Worm (Caenorhabditis elegans): ENCODE measurements around the gene F54D10.5.

F54D10.5 gene

ce11 chrII:3781238-3781637 is 26.7 kb downstream of the F54D10.5 start:
- TF ChIP-seq nhr-10 (tag; optimal IDR thresholded peaks at IDR 0.05) (no peak), C34F6.9 (tag; optimal IDR thresholded peaks at IDR 0.05) (no peak), ztf-11 (tag; optimal IDR thresholded peaks at IDR 0.05) (no peak), gmeb-1 (tag; optimal IDR thresholded peaks at IDR 0.05) (no peak), nhr-6 (tag; optimal IDR thresholded peaks at IDR 0.05) (no peak), elt-3 (tag; optimal IDR thresholded peaks at IDR 0.05) (no peak), elt-1 (tag; optimal IDR thresholded peaks at IDR 0.05) (no peak), snpc-4 (tag; optimal IDR thresholded peaks at IDR 0.05) (no peak), ceh-82 (tag; optimal IDR thresholded peaks at IDR 0.05) (no peak), nhr-21 (tag; optimal IDR thresholded peaks at IDR 0.05) (no peak), Y55F3AM.14 (GFP tag; optimal IDR thresholded peaks at IDR 0.05) (no peak), ZK546.5 (tag; optimal IDR thresholded peaks at IDR 0.05) (no peak), mbf-1 (tag; optimal IDR thresholded peaks at IDR 0.05) (no peak), nhr-23 (tag; optimal IDR thresholded peaks at IDR 0.05) (no peak), lin-39 (tag; optimal IDR thresholded peaks at IDR 0.05) (no peak)

DNA sequence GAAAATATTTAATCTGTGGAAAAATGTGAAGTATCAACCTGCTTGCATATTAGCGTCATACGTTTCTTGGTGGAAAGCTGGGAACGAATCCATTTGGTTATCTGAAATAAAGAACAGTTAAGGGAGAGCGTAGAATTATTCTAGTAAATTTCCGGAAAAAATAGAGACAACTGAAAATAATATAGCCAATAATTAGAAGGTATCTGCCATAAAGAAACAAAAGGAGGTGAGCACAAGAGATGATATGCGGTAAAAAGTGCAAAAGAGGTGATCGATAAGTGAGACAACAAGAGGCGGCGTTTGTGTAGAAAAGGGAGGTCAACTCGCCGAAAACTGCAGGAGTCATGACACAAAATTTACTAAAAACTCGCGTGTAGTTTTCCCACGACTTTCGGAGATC is 28.5 kb downstream of the F54D10.5 start, which contains the start of gene T24E12.11:
Gene T24E12.11 (minus strand): TSS at position 101 of the 400 bp plus-strand sequence.
- TF ChIP-seq gmeb-1 (tag; optimal IDR thresholded peaks at IDR 0.05): no peak
- no peak for TF ChIP-seq nhr-23 (tag; optimal IDR thresholded peaks at IDR 0.05)
- TF ChIP-seq mab-5 (tag; optimal IDR thresholded peaks at IDR 0.05): no peak
- no peak for TF ChIP-seq nhr-237 (tag; optimal IDR thresholded peaks at IDR 0.05)
- TF ChIP-seq ztf-11 (tag; optimal IDR thresholded peaks at IDR 0.05): no peak
- TF ChIP-seq ZK546.5 (tag; optimal IDR thresholded peaks at IDR 0.05): no peak

- TF ChIP-seq dmd-4 (tag; optimal IDR thresholded peaks at IDR 0.05) (no peak), zag-1 (tag; optimal IDR thresholded peaks at IDR 0.05) (no peak)
Observed at ce11 chrII:3777802-3778201, 30.2 kb downstream of the F54D10.5 start.

DNA sequence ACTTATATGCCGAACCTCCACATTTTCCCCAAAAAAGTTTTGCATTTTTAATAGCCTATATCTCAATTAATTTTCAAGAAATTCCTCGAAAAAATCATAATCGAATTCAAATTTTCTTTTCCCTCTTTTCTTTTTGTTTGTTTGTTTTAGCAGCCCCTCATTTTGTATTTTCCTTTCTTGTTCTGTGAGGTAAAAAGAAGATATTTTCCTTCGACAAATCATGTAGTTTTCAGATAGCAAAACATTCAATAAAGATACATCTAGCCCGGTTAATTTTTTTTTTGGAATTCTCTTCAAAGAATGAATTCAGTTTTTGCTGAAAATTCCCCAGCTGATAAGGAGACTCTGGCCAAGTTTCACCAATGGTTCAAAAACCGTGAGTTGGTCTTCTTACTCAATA is 32.3 kb downstream of the F54D10.5 start, which contains the start of gene T24E12.3:
Gene T24E12.3 (plus strand): TSS at position 301 of the 400 bp plus-strand sequence.
- TF ChIP-seq ztf-1 (GFP tag; conservative IDR thresholded peaks at IDR 0.05) (no peak), sma-3 (GFP tag; optimal IDR thresholded peaks at IDR 0.05) (no peak), zag-1 (tag; optimal IDR thresholded peaks at IDR 0.05) (no peak), ztf-11 (tag; optimal IDR thresholded peaks at IDR 0.05) (no peak)

ce11 chrII:3773130-3773529 is 34.8 kb downstream of the F54D10.5 start, which contains the start of gene T24E12.10:
T24E12.10 (minus strand) TSS chrII:3773230.
- TF ChIP-seq elt-3 (tag; optimal IDR thresholded peaks at IDR 0.05): no peak
- no peak for TF ChIP-seq nhr-129 (tag; optimal IDR thresholded peaks at IDR 0.05)
- no peak for TF ChIP-seq sma-3 (GFP tag; optimal IDR thresholded peaks at IDR 0.05)
- TF ChIP-seq snpc-4 (tag; optimal IDR thresholded peaks at IDR 0.05): no peak
- no peak for TF ChIP-seq ztf-1 (GFP tag; conservative IDR thresholded peaks at IDR 0.05)
- no peak for TF ChIP-seq lin-13 (GFP tag; optimal IDR thresholded peaks at IDR 0.05)
- TF ChIP-seq nhr-11 (tag; optimal IDR thresholded peaks at IDR 0.05): no peak
- no peak for TF ChIP-seq Y55F3AM.14 (GFP tag; optimal IDR thresholded peaks at IDR 0.05)
- no peak for TF ChIP-seq ceh-16 (tag; optimal IDR thresholded peaks at IDR 0.05)
- no peak for TF ChIP-seq ama-1 (optimal IDR thresholded peaks at IDR 0.05)
- TF ChIP-seq sem-4 (tag; optimal IDR thresholded peaks at IDR 0.05): no peak
- no peak for TF ChIP-seq sma-9 (GFP tag; optimal IDR thresholded peaks at IDR 0.05)
- TF ChIP-seq sma-9 (tag; optimal IDR thresholded peaks at IDR 0.05): no peak
- no peak for TF ChIP-seq nhr-10 (tag; optimal IDR thresholded peaks at IDR 0.05)
- TF ChIP-seq dmd-4 (tag; optimal IDR thresholded peaks at IDR 0.05): no peak
- TF ChIP-seq egl-27 (tag; optimal IDR thresholded peaks at IDR 0.05): no peak
- no peak for TF ChIP-seq ztf-4 (tag; optimal IDR thresholded peaks at IDR 0.05)

DNA sequence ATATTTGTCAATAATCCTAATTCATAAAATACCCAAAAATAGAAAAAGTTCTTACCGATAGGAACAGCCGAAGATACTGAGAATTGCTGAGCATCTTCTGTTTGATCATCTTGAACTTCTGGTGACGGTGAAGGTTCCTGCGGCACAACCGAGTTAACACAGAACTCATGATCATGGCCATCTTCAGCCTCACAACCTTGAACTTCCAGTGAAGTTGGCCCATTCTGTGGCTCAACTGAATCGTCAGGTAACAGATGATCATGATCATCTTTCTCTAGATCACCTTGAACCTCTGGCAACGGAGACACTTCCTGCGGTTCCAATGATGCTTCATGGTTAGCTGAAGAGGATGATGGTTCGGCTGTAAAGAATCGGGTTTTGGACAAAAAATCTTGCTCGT is 36.3 kb downstream of the F54D10.5 start:
- TF ChIP-seq ama-1 (optimal IDR thresholded peaks at IDR 0.05) (no peak), ceh-82 (tag; optimal IDR thresholded peaks at IDR 0.05) (no peak), nhr-77 (tag; optimal IDR thresholded peaks at IDR 0.05) (no peak), dmd-4 (tag; optimal IDR thresholded peaks at IDR 0.05) (no peak), nhr-237 (tag; optimal IDR thresholded peaks at IDR 0.05) (no peak), nhr-23 (tag; optimal IDR thresholded peaks at IDR 0.05) (no peak), ZK546.5 (tag; optimal IDR thresholded peaks at IDR 0.05) (no peak)

All from whole organism, L2 larva.